Fruit fly (Drosophila melanogaster) whole organism, adult: Measurements from ENCODE around the gene Eig71Ei.

ENCODE experiments used
- CG11617 ChIP-seq: fragments of 200-800 bp; sonication (Bioruptor generic); optimal IDR thresholded peaks from 2 replicates; lab custom pipeline; 2017; ENCODE audit warnings: mild to moderate bottlenecking, missing biosample characterization, missing genetic modification reagents, missing genetic modification characterization
- CG1620 ChIP-seq: fragments of 200-800 bp; sonication (Bioruptor generic); optimal IDR thresholded peaks from 2 replicates; lab custom pipeline; 2016; ENCODE audit warnings: missing biosample characterization, missing genetic modification characterization
- CG7045 ChIP-seq: fragments of 200-800 bp; sonication (Bioruptor generic); optimal IDR thresholded peaks from 2 replicates; lab custom pipeline; 2017; ENCODE audit warnings: missing biosample characterization, mild to moderate bottlenecking, missing genetic modification characterization
- Hr96 ChIP-seq: fragments of 200-800 bp; sonication (Bioruptor generic); optimal IDR thresholded peaks from 2 replicates; lab custom pipeline; 2016; ENCODE audit warnings: missing biosample characterization, missing genetic modification characterization
- Mnt ChIP-seq: fragments of 200-800 bp; sonication (Bioruptor generic); optimal IDR thresholded peaks from 2 replicates; lab custom pipeline; 2016; ENCODE audit warnings: missing biosample characterization, mild to moderate bottlenecking, missing genetic modification characterization
- cic ChIP-seq: fragments of 200-800 bp; sonication (Bioruptor generic); optimal IDR thresholded peaks from 2 replicates; lab custom pipeline; 2017; ENCODE audit warnings: missing biosample characterization, mild to moderate bottlenecking, missing genetic modification characterization, moderate library complexity
- pad ChIP-seq: fragments of 200-800 bp; sonication (Bioruptor generic); optimal IDR thresholded peaks from 3 replicates; lab custom pipeline; 2017; ENCODE audit warnings: missing biosample characterization, missing genetic modification characterization, mild to moderate bottlenecking, moderate library complexity, missing genetic modification reagents
- tj ChIP-seq: fragments of 200-800 bp; sonication (Bioruptor generic); optimal IDR thresholded peaks from 3 replicates; lab custom pipeline; 2017; ENCODE audit warnings: missing biosample characterization, mild to moderate bottlenecking, missing genetic modification characterization, moderate library complexity
- toe ChIP-seq: fragments of 200-800 bp; sonication (Bioruptor generic); optimal IDR thresholded peaks from 2 replicates; lab custom pipeline; 2016; ENCODE audit warnings: missing biosample characterization, missing genetic modification characterization

DNA sequence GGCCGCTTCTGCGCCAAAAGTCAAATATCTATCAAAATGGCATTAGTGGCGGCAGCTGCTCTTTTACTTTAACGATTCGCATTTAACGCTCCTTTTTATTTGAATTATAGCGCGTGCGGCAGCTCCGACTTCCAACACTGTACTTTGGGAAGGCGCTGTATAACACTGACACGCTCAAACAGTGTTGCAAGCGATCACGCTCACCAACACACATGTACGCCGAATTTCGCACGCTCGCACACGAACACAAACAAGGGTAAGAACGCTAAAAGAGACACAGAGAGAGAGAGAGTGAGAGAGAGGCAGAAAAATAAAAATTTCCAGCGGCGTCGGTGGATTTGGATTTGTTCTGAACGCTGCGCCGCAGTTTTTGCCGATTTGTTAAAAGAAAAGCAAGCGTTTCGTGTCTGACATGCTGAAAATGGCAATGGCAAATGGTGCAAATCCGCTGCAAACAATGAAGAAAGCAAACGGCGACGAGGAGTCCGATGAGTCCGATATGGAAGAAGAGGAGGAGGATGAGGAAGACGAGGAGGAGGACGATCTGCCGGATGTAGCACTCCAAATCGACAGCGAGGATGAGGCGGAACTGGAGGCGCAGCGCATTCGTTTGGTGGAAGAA lies 39.8 kb upstream of the Eig71Ei start, which contains the start of gene Phs:
- peak; percentile 77 for TF ChIP-seq CG7045
- TF ChIP-seq toe = peak; percentile 82
- peak; percentile 90 for TF ChIP-seq pad (GFP tag; lab: Kevin White, UChicago)
- TF ChIP-seq CG11617 = peak; percentile 52
- TF ChIP-seq tj (GFP tag; lab: Kevin White, UChicago) = peak; percentile 77
- peak; percentile 86 for TF ChIP-seq Mnt (GFP tag; lab: Kevin White, UChicago)
- peak; percentile 53 for TF ChIP-seq cic
- TF ChIP-seq Hr96 = peak; percentile 84
- peak; percentile 97 for TF ChIP-seq CG1620 (GFP tag; lab: Kevin White, UChicago)
